Fruit fly (Drosophila melanogaster) whole organism, wandering third instar larva: ENCODE data around the gene Snap24.

Source experiments
- Abd-B ChIP-seq: fragments of >200 bp; optimal IDR thresholded peaks from 2 replicates; lab custom pipeline; 2017; ENCODE audit warnings: missing biosample characterization, missing genetic modification characterization
- CG32264 ChIP-seq: fragments of 200-800 bp; sonication (Bioruptor generic); optimal IDR thresholded peaks from 2 replicates; lab custom pipeline; 2016; ENCODE audit warnings: missing biosample characterization, missing genetic modification characterization
- CG9705 ChIP-seq: fragments of 200-800 bp; sonication (Bioruptor generic); optimal IDR thresholded peaks from 2 replicates; lab custom pipeline; 2018; ENCODE audit warnings: missing biosample characterization, mild to moderate bottlenecking, missing genetic modification characterization
- CrebA ChIP-seq: fragments of 200-800 bp; sonication (Bioruptor generic); optimal IDR thresholded peaks from 2 replicates; lab custom pipeline; 2016; ENCODE audit warnings: missing biosample characterization, mild to moderate bottlenecking, missing genetic modification characterization, borderline replicate concordance
- Dfd ChIP-seq: fragments of >200 bp; optimal IDR thresholded peaks from 2 replicates; lab custom pipeline; 2017; ENCODE audit warnings: missing biosample characterization, missing genetic modification characterization
- Dif ChIP-seq: fragments of 200-275, 200-300 bp; sonication (Bioruptor generic); optimal IDR thresholded peaks from 2 replicates; lab custom pipeline; 2018; ENCODE audit warnings: missing biosample characterization, missing genetic modification characterization; ENCODE audit not compliant: partially characterized antibody
- GATAd ChIP-seq: sonication (Bioruptor generic); optimal IDR thresholded peaks from 2 replicates; lab custom pipeline; 2016; ENCODE audit warnings: missing biosample characterization, missing genetic modification characterization
- HLH106 ChIP-seq: fragments of 200-800 bp; optimal IDR thresholded peaks from 3 replicates; lab custom pipeline; 2019; ENCODE audit warnings: missing biosample characterization, mild to moderate bottlenecking, missing genetic modification characterization, moderate library complexity
- Hnf4 ChIP-seq: fragments of 200-800 bp; sonication (Bioruptor generic); optimal IDR thresholded peaks from 2 replicates; lab custom pipeline; 2016; ENCODE audit warnings: missing biosample characterization, mild to moderate bottlenecking, missing genetic modification characterization
- Hr78 ChIP-seq: fragments of >200 bp; optimal IDR thresholded peaks from 2 replicates; lab custom pipeline; 2017; ENCODE audit warnings: missing biosample characterization, missing genetic modification characterization
- Hr83 ChIP-seq: fragments of 200-300 bp; sonication (Bioruptor generic); optimal IDR thresholded peaks from 2 replicates; lab custom pipeline; 2016; ENCODE audit warnings: missing biosample characterization, mild to moderate bottlenecking, missing genetic modification characterization, moderate library complexity; ENCODE audit not compliant: poor library complexity, severe bottlenecking
- Jra ChIP-seq: sonication (Bioruptor generic); optimal IDR thresholded peaks from 2 replicates; lab custom pipeline; 2016; ENCODE audit warnings: missing biosample characterization, missing genetic modification characterization
- Mio ChIP-seq: sonication (Bioruptor generic); optimal IDR thresholded peaks from 2 replicates; lab custom pipeline; 2016; ENCODE audit warnings: missing biosample characterization, missing genetic modification characterization
- Myc ChIP-seq: fragments of >200 bp; optimal IDR thresholded peaks from 2 replicates; lab custom pipeline; 2017
- N ChIP-seq: fragments of >200 bp; optimal IDR thresholded peaks from 2 replicates; lab custom pipeline; 2018; ENCODE audit warnings: missing biosample characterization, missing external identifiers, missing genetic modification characterization
- OdsH ChIP-seq: fragments of 200-800 bp; sonication (Bioruptor generic); optimal IDR thresholded peaks from 2 replicates; lab custom pipeline; 2016; ENCODE audit warnings: missing biosample characterization, mild to moderate bottlenecking, missing genetic modification characterization
- Rel ChIP-seq, 2 experiments: fragments of 200-800 bp; sonication (Bioruptor generic) in 1 of 2; optimal IDR thresholded peaks; 2 replicates in 1 of 2; 3 replicates in 1 of 2; lab custom pipeline; 2016 to 2019; ENCODE audit warnings: mild to moderate bottlenecking in 2 of 2, missing biosample characterization in 2 of 2, missing genetic modification characterization in 2 of 2, moderate library complexity in 1 of 2
- Sp1 ChIP-seq: fragments of 200-800 bp; sonication (Bioruptor generic); optimal IDR thresholded peaks from 3 replicates; lab custom pipeline; 2019; ENCODE audit warnings: missing biosample characterization, mild to moderate bottlenecking, missing genetic modification characterization, moderate library complexity
- Vsx2 ChIP-seq: fragments of 200-300, 225-300 bp; sonication (Bioruptor generic); optimal IDR thresholded peaks from 2 replicates; lab custom pipeline; 2018; ENCODE audit warnings: missing biosample characterization, missing genetic modification characterization; ENCODE audit not compliant: partially characterized antibody
- br ChIP-seq: fragments of 200-800 bp; sonication (Bioruptor generic); optimal IDR thresholded peaks from 2 replicates; lab custom pipeline; 2016; ENCODE audit warnings: missing biosample characterization, missing genetic modification characterization
- brk ChIP-seq: fragments of 200-800 bp; sonication (Bioruptor generic); optimal IDR thresholded peaks from 2 replicates; lab custom pipeline; 2016; ENCODE audit warnings: missing biosample characterization, mild to moderate bottlenecking, missing genetic modification characterization
- dl ChIP-seq, 2 experiments: fragments of 175-275, 200-275 bp in 1 of 2; fragments of 200-275 bp in 1 of 2; sonication (Bioruptor generic); optimal IDR thresholded peaks; lab custom pipeline; 2018; ENCODE audit warnings: mild to moderate bottlenecking in 2 of 2, missing biosample characterization in 2 of 2, missing genetic modification characterization in 2 of 2, moderate library complexity in 2 of 2; ENCODE audit not compliant: partially characterized antibody in 2 of 2, insufficient read depth in 1 of 2
- dmrt93B ChIP-seq: fragments of 200-800 bp; sonication (Bioruptor generic); optimal IDR thresholded peaks from 2 replicates; lab custom pipeline; 2018; ENCODE audit warnings: missing biosample characterization, mild to moderate bottlenecking, missing genetic modification characterization
- dsf ChIP-seq: sonication (Bioruptor generic); optimal IDR thresholded peaks from 2 replicates; lab custom pipeline; 2016; ENCODE audit warnings: missing biosample characterization, missing genetic modification characterization, borderline replicate concordance
- ey ChIP-seq: fragments of 200-800 bp; sonication (Bioruptor generic); optimal IDR thresholded peaks from 2 replicates; lab custom pipeline; 2016; ENCODE audit warnings: missing biosample characterization, missing genetic modification characterization
- foxo ChIP-seq, 2 experiments: fragments of 200-800 bp; sonication (Bioruptor generic); optimal IDR thresholded peaks; 2 replicates in 1 of 2; 3 replicates in 1 of 2; lab custom pipeline; 2016 to 2017; ENCODE audit warnings: missing biosample characterization in 2 of 2, missing genetic modification characterization in 2 of 2
- fru ChIP-seq: fragments of 200-800 bp; sonication (Bioruptor generic); optimal IDR thresholded peaks from 3 replicates; lab custom pipeline; 2016; ENCODE audit warnings: missing biosample characterization, mild to moderate bottlenecking, missing genetic modification characterization
- h ChIP-seq: fragments of 200-800 bp; sonication (Bioruptor generic); optimal IDR thresholded peaks from 3 replicates; lab custom pipeline; 2016; ENCODE audit warnings: missing biosample characterization, mild to moderate bottlenecking, missing genetic modification characterization
- jim ChIP-seq: fragments of 175-275, 200-325 bp; sonication (Bioruptor generic); optimal IDR thresholded peaks from 2 replicates; lab custom pipeline; 2016; ENCODE audit warnings: missing biosample characterization, mild to moderate bottlenecking, missing genetic modification characterization
- lola ChIP-seq: fragments of >200 bp; optimal IDR thresholded peaks from 2 replicates; lab custom pipeline; 2017; ENCODE audit warnings: missing biosample characterization, missing genetic modification characterization
- pan ChIP-seq: fragments of >200 bp; optimal IDR thresholded peaks from 2 replicates; lab custom pipeline; 2017
- psq ChIP-seq: fragments of 200-800 bp; sonication (Bioruptor generic); optimal IDR thresholded peaks from 3 replicates; lab custom pipeline; 2017; ENCODE audit warnings: missing biosample characterization, mild to moderate bottlenecking, missing genetic modification characterization, moderate library complexity
- rgr ChIP-seq: fragments of 200-800 bp; sonication (Bioruptor generic); optimal IDR thresholded peaks from 3 replicates; lab custom pipeline; 2016; ENCODE audit warnings: missing biosample characterization, mild to moderate bottlenecking, missing genetic modification characterization
- sage ChIP-seq: fragments of 200-800 bp; sonication (Bioruptor generic); optimal IDR thresholded peaks from 2 replicates; lab custom pipeline; 2016; ENCODE audit warnings: missing biosample characterization, mild to moderate bottlenecking, missing genetic modification characterization
- sv ChIP-seq: fragments of 200-800 bp; sonication (Bioruptor generic); optimal IDR thresholded peaks from 3 replicates; lab custom pipeline; 2016; ENCODE audit warnings: missing biosample characterization, missing genetic modification characterization
- tai ChIP-seq: sonication (Bioruptor generic); optimal IDR thresholded peaks from 2 replicates; lab custom pipeline; 2016; ENCODE audit warnings: missing biosample characterization, missing genetic modification characterization
- usp ChIP-seq: fragments of >200 bp; optimal IDR thresholded peaks from 2 replicates; lab custom pipeline; 2017; ENCODE audit warnings: missing biosample characterization, missing genetic modification characterization
- woc ChIP-seq: sonication (Bioruptor generic); optimal IDR thresholded peaks from 2 replicates; lab custom pipeline; 2016; ENCODE audit warnings: missing biosample characterization, mild to moderate bottlenecking, missing genetic modification characterization

Snap24 gene

DNA sequence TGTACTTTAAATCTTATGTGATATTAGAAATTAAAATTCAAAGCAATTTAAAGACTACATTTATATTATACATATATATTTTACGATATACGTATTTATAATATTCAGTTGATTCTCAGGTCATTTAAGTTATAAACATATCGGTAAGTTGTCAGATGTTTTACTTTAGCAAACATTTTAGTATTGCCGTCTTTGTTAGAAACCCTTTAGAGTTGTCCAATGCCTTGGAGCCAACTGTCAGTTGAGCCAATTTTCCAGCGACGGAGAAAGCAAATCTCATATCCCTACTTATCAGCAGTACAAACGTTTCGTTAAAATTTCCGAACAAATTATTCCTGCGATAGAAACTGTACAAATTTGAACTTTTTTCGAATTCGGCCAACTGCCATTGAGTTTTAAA lies 11.9 kb upstream of the Snap24 start, which contains the start of gene topi:
TSS of gene topi (plus strand) at position 301 of the 400 bp plus-strand sequence.
- TF ChIP-seq dmrt93B (GFP tag; lab: Kevin White, UChicago), result no peak
- TF ChIP-seq h, result no peak
- TF ChIP-seq lola (GFP tag; lab: Kevin White, UChicago), result no peak
- TF ChIP-seq Myc (lab: Kevin White, UChicago), result no peak

DNA sequence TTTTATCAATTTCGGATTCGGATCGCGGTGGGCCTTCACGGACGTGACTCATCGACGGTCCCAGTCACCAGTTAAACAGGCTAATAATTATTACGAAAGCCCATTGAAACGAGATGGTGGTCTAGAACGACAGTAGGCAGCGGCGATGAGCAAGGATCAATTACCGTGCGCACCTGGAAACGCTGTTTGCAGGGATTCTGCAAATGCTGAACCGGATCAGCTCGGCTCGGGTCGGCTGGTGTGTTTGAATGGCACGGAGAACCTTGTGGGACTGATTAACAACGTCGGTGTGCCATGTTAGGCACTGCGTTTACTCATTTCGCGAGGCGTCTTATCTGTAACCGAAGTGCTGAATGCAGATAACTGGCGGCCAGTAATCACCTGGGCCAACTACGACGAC lies 11.2 kb upstream of the Snap24 start, which contains the start of gene Whamy:
TSS of gene Whamy (minus strand) at position 273 of the 400 bp plus-strand sequence.
- TF ChIP-seq foxo (GFP tag; optimal IDR thresholded peaks at IDR 0.05; lab: Kevin White, UChicago), result no peak
- peak; percentile 12 for TF ChIP-seq Hr83
- no peak for TF ChIP-seq pan (lab: Kevin White, UChicago)
- TF ChIP-seq Mio (GFP tag; lab: Kevin White, UChicago), result no peak
- peak; percentile 5 for TF ChIP-seq h
- TF ChIP-seq br (GFP tag; lab: Kevin White, UChicago), result peak; percentile 24
- TF ChIP-seq Sp1 (GFP tag; lab: Kevin White, UChicago), result peak; percentile 27
- peak; percentile 4 for TF ChIP-seq rgr
- peak; percentile 8 for TF ChIP-seq Jra (GFP tag; lab: Kevin White, UChicago)
- TF ChIP-seq ey (GFP tag; lab: Kevin White, UChicago), result no peak
- TF ChIP-seq Rel (GFP tag; optimal IDR thresholded peaks at IDR 0.05; lab: Kevin White, UChicago), result no peak
- peak; percentile 93 for TF ChIP-seq Rel (tag; optimal IDR thresholded peaks at IDR 0.05; lab: Kevin White, UChicago)
- TF ChIP-seq tai (GFP tag; lab: Kevin White, UChicago), result no peak
- no peak for TF ChIP-seq sage (GFP tag; lab: Kevin White, UChicago)
- peak; percentile 17 for TF ChIP-seq OdsH (GFP tag; lab: Kevin White, UChicago)
- TF ChIP-seq, all 38 proteins: peak for 8

DNA sequence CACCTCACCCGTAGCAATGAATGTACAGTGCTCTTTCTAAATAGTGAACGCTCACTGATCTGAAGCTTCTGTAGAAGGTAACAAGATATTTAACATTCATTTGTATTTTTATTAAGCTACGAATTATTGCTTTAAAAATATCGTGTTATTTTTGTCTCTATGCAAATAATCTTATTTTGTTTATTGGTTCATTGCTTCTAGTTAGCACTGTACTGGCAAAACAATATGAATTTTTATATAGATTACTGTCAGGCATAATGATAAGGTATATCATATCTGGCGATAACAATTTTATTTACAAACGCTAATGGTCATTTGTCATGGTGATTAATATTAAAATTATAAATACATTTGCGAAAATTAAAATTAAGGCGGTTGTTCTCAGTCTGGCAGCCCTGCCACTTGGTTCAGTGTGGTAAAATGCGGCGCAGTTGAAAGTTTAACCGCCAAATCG lies 8.6 kb upstream of the Snap24 start, which contains the start of gene CG9471:
TSS of gene CG9471 (minus strand) at position 24 of the 454 bp plus-strand sequence.
- peak; percentile 87 for TF ChIP-seq dsf (GFP tag; lab: Kevin White, UChicago)
- no peak for TF ChIP-seq brk (GFP tag; lab: Kevin White, UChicago)
- no peak for TF ChIP-seq Vsx2 (GFP tag; lab: Kevin White, UChicago)
- TF ChIP-seq psq (GFP tag; lab: Kevin White, UChicago), result peak; percentile 94
- peak; percentile 95 for TF ChIP-seq sage (GFP tag; lab: Kevin White, UChicago)
- TF ChIP-seq CrebA (GFP tag; lab: Kevin White, UChicago), result no peak
- TF ChIP-seq Mio (GFP tag; lab: Kevin White, UChicago), result peak; percentile 73
- peak; percentile 88 for TF ChIP-seq CG9705 (GFP tag; lab: Kevin White, UChicago)
- no peak for TF ChIP-seq pan (lab: Kevin White, UChicago)
- no peak for TF ChIP-seq Dfd (GFP tag; lab: Kevin White, UChicago)
- TF ChIP-seq rgr, result peak; percentile 99
- TF ChIP-seq Myc (lab: Kevin White, UChicago), result no peak
- peak; percentile 98 for TF ChIP-seq OdsH (GFP tag; lab: Kevin White, UChicago)
- TF ChIP-seq dmrt93B (GFP tag; lab: Kevin White, UChicago), result peak; percentile 82
- peak; percentile 86 for TF ChIP-seq GATAd (GFP tag; lab: Kevin White, UChicago)
- TF ChIP-seq Hr83, result peak; percentile 41
- no peak for TF ChIP-seq Dif (GFP tag; lab: Kevin White, UChicago)
- peak; percentile 98 for TF ChIP-seq ey (GFP tag; lab: Kevin White, UChicago)
- peak; percentile 92 for TF ChIP-seq CG32264
- TF ChIP-seq br (GFP tag; lab: Kevin White, UChicago), result peak; percentile 97
- TF ChIP-seq Hnf4 (GFP tag; lab: Kevin White, UChicago), result peak; percentile 98
- no peak for TF ChIP-seq Hr78 (GFP tag; lab: Kevin White, UChicago)
- peak; percentile 97 for TF ChIP-seq woc (GFP tag; lab: Kevin White, UChicago)
- no peak for TF ChIP-seq tai (GFP tag; lab: Kevin White, UChicago)
- peak; percentile 95 for TF ChIP-seq HLH106
- TF ChIP-seq Abd-B (GFP tag; lab: Kevin White, UChicago), result no peak
- TF ChIP-seq sv (GFP tag; lab: Kevin White, UChicago), result peak; percentile 91
- TF ChIP-seq Sp1 (GFP tag; lab: Kevin White, UChicago), result peak; percentile 96
- TF ChIP-seq N (GFP tag; lab: Kevin White, UChicago), result no peak
- TF ChIP-seq lola (GFP tag; lab: Kevin White, UChicago), result no peak
- peak; percentile 53 to 99 for TF ChIP-seq foxo (GFP tag; optimal IDR thresholded peaks at IDR 0.05; lab: Kevin White, UChicago)
- TF ChIP-seq dl (GFP tag; optimal IDR thresholded peaks at IDR 0.05; lab: Kevin White, UChicago; ENCODE audit: insufficient read depth in 1 of 2, partially characterized antibody in 2 of 2), result no peak
- peak; percentile 5 for TF ChIP-seq jim (GFP tag; lab: Kevin White, UChicago)
- peak; percentile 98 for TF ChIP-seq fru
- TF ChIP-seq Jra (GFP tag; lab: Kevin White, UChicago), result peak; percentile 97
- TF ChIP-seq Rel (GFP tag; optimal IDR thresholded peaks at IDR 0.05; lab: Kevin White, UChicago), result peak; percentile 89
- TF ChIP-seq Rel (tag; optimal IDR thresholded peaks at IDR 0.05; lab: Kevin White, UChicago), result peak; percentile 87
- no peak for TF ChIP-seq usp
- TF ChIP-seq h, result peak; percentile 99
